Worm (Caenorhabditis elegans) whole organism, L2 larva: ENCODE data around the gene clec-139.

Experiments used
- C34F6.9 ChIP-seq: fragments of 150-350 bp; optimal IDR thresholded peaks from 2 replicates; lab custom pipeline; 2014; ENCODE audit warnings: missing biosample characterization, missing genetic modification characterization
- R02D3.7 ChIP-seq: fragments of 150-350 bp; optimal IDR thresholded peaks from 2 replicates; lab custom pipeline; 2014; ENCODE audit warnings: missing biosample characterization, missing genetic modification characterization
- alr-1 ChIP-seq: fragments of 150-350 bp; optimal IDR thresholded peaks from 2 replicates; lab custom pipeline; 2014; ENCODE audit warnings: missing biosample characterization, missing genetic modification characterization
- aly-2 ChIP-seq: fragments of 150-350 bp; optimal IDR thresholded peaks from 2 replicates; lab custom pipeline; 2014; ENCODE audit warnings: missing biosample characterization, missing genetic modification characterization
- ama-1 ChIP-seq: fragments of 150-350 bp; optimal IDR thresholded peaks from 2 replicates; lab custom pipeline; 2018; ENCODE audit warnings: inconsistent platforms
- ceh-16 ChIP-seq: fragments of 150-350 bp; optimal IDR thresholded peaks from 2 replicates; lab custom pipeline; 2014; ENCODE audit warnings: missing biosample characterization, missing genetic modification characterization
- ceh-82 ChIP-seq: fragments of 150-350 bp; optimal IDR thresholded peaks from 2 replicates; lab custom pipeline; 2014; ENCODE audit warnings: missing biosample characterization, missing genetic modification characterization
- egl-27 ChIP-seq: sonication (generic microtip); optimal IDR thresholded peaks from 3 replicates; lab custom pipeline; 2017; ENCODE audit warnings: missing biosample characterization, missing genetic modification reagents, missing genetic modification characterization
- elt-1 ChIP-seq: fragments of 150-350 bp; optimal IDR thresholded peaks from 2 replicates; lab custom pipeline; 2014; ENCODE audit warnings: missing biosample characterization, missing genetic modification characterization
- elt-3 ChIP-seq: sonication (generic microtip); optimal IDR thresholded peaks from 2 replicates; lab custom pipeline; 2017; ENCODE audit warnings: missing biosample characterization, missing genetic modification characterization
- fos-1 ChIP-seq: fragments of 150-350 bp; optimal IDR thresholded peaks from 2 replicates; lab custom pipeline; 2014; ENCODE audit warnings: missing biosample characterization, missing genetic modification characterization
- lin-11 ChIP-seq: fragments of 150-350 bp; sonication (generic microtip); optimal IDR thresholded peaks from 2 replicates; lab custom pipeline; 2014; ENCODE audit warnings: missing biosample characterization, missing genetic modification characterization, inconsistent platforms, mixed read lengths
- lin-13 ChIP-seq: fragments of 150-350 bp; optimal IDR thresholded peaks from 2 replicates; lab custom pipeline; 2014; ENCODE audit warnings: missing biosample characterization, missing genetic modification reagents, missing genetic modification characterization
- lin-39 ChIP-seq: fragments of 150-350 bp; optimal IDR thresholded peaks from 2 replicates; lab custom pipeline; 2014; ENCODE audit warnings: missing biosample characterization, missing genetic modification reagents, missing genetic modification characterization
- lsy-2 ChIP-seq, 2 experiments: fragments of 150-350 bp in 1 of 2; sonication (generic microtip) in 1 of 2; optimal IDR thresholded peaks; 2 replicates each; lab custom pipeline; 2014 to 2017; ENCODE audit warnings: missing biosample characterization in 2 of 2, missing genetic modification characterization in 2 of 2
- mab-5 ChIP-seq: fragments of 150-350 bp; optimal IDR thresholded peaks from 2 replicates; lab custom pipeline; 2014; ENCODE audit warnings: missing biosample characterization, missing genetic modification characterization
- mbf-1 ChIP-seq: sonication (generic microtip); optimal IDR thresholded peaks from 2 replicates; lab custom pipeline; 2017; ENCODE audit warnings: missing biosample characterization, missing genetic modification characterization
- mdl-1 ChIP-seq, 2 experiments: fragments of 150-350 bp in 1 of 2; sonication (generic microtip) in 1 of 2; optimal IDR thresholded peaks; 2 replicates each; lab custom pipeline; 2017; ENCODE audit warnings: missing biosample characterization in 2 of 2, missing genetic modification characterization in 2 of 2
- nhr-10 ChIP-seq: sonication (generic microtip); optimal IDR thresholded peaks from 2 replicates; lab custom pipeline; 2017; ENCODE audit warnings: missing biosample characterization, missing genetic modification characterization
- nhr-12 ChIP-seq: fragments of 150-350 bp; optimal IDR thresholded peaks from 2 replicates; lab custom pipeline; 2014; ENCODE audit warnings: missing biosample characterization, missing genetic modification characterization
- nhr-25 ChIP-seq: fragments of 150-350 bp; sonication (generic microtip); optimal IDR thresholded peaks from 3 replicates; lab custom pipeline; 2014; ENCODE audit warnings: missing biosample characterization, missing genetic modification characterization
- nhr-6 ChIP-seq: fragments of 150-350 bp; optimal IDR thresholded peaks from 2 replicates; lab custom pipeline; 2014; ENCODE audit warnings: missing biosample characterization, missing genetic modification characterization
- nhr-77 ChIP-seq: fragments of 150-350 bp; optimal IDR thresholded peaks from 2 replicates; lab custom pipeline; 2014; ENCODE audit warnings: missing biosample characterization, missing genetic modification characterization
- sem-4 ChIP-seq: fragments of 150-350 bp; optimal IDR thresholded peaks from 2 replicates; lab custom pipeline; 2014; ENCODE audit warnings: missing biosample characterization, missing genetic modification reagents, missing genetic modification characterization
- skn-1 ChIP-seq: sonication (generic microtip); optimal IDR thresholded peaks from 2 replicates; lab custom pipeline; 2017; ENCODE audit warnings: missing biosample characterization, missing genetic modification characterization
- sma-9 ChIP-seq, 2 experiments: fragments of 150-350 bp in 1 of 2; sonication (generic microtip) in 1 of 2; optimal IDR thresholded peaks; 2 replicates each; lab custom pipeline; 2014 to 2016; ENCODE audit warnings: missing genetic modification characterization in 2 of 2, mild to moderate bottlenecking in 1 of 2, missing biosample characterization in 1 of 2, missing compliant biosample characterization in 1 of 2, missing genetic modification reagents in 1 of 2, moderate library complexity in 1 of 2
- snpc-4 ChIP-seq: fragments of 150-350 bp; optimal IDR thresholded peaks from 2 replicates; lab custom pipeline; 2014; ENCODE audit warnings: missing biosample characterization, missing genetic modification characterization
- unc-55 ChIP-seq: fragments of 150-350 bp; sonication (generic microtip); optimal IDR thresholded peaks from 3 replicates; lab custom pipeline; 2014; ENCODE audit warnings: missing biosample characterization, missing genetic modification reagents, missing genetic modification characterization
- unc-62 ChIP-seq: fragments of 150-350 bp; optimal IDR thresholded peaks from 2 replicates; lab custom pipeline; 2014; ENCODE audit warnings: missing biosample characterization, missing genetic modification reagents, missing genetic modification characterization
- zag-1 ChIP-seq: fragments of 150-350 bp; optimal IDR thresholded peaks from 2 replicates; lab custom pipeline; 2014; ENCODE audit warnings: missing biosample characterization, missing genetic modification characterization
- ztf-1 ChIP-seq: fragments of 200-800 bp; sonication (Bioruptor generic); conservative IDR thresholded peaks from 2 replicates; pipeline ENCODE4 v1.3.6; 2022; ENCODE audit warnings: missing genetic modification characterization, missing compliant biosample characterization
- ztf-4 ChIP-seq: fragments of 150-350 bp; optimal IDR thresholded peaks from 2 replicates; lab custom pipeline; 2014; ENCODE audit warnings: missing biosample characterization, missing genetic modification characterization

Gene clec-139

ce11 chrII:4597441-4597840, 24.1 kb downstream of the clec-139 start:
- TF ChIP-seq snpc-4 (tag; lab: Kevin White, UChicago) (no peak), alr-1 (tag; lab: Kevin White, UChicago) (no peak), fos-1 (tag; lab: Kevin White, UChicago) (peak; percentile 84)

- TF ChIP-seq mbf-1 (tag; lab: Kevin White, UChicago), result no peak
- no peak for TF ChIP-seq ztf-1 (GFP tag; lab: Robert Waterston, UW)
- TF ChIP-seq nhr-25, result no peak
- TF ChIP-seq elt-1 (tag; lab: Kevin White, UChicago), result no peak
- no peak for TF ChIP-seq nhr-12 (tag; lab: Kevin White, UChicago)
- TF ChIP-seq unc-62, result no peak
- TF ChIP-seq sma-9 (GFP tag; optimal IDR thresholded peaks at IDR 0.05; lab: Kevin White, UChicago), result no peak
- no peak for TF ChIP-seq sma-9 (tag; optimal IDR thresholded peaks at IDR 0.05; lab: Kevin White, UChicago)
- no peak for TF ChIP-seq alr-1 (tag; lab: Kevin White, UChicago)
- no peak for TF ChIP-seq nhr-10
- TF ChIP-seq zag-1, result no peak
- no peak for TF ChIP-seq C34F6.9 (tag; lab: Kevin White, UChicago)
- no peak for TF ChIP-seq mdl-1 (tag; optimal IDR thresholded peaks at IDR 0.05; lab: Kevin White, UChicago)
- TF ChIP-seq egl-27 (tag; lab: Kevin White, UChicago), result no peak
- no peak for TF ChIP-seq R02D3.7 (tag; lab: Kevin White, UChicago)
- TF ChIP-seq aly-2 (tag; lab: Kevin White, UChicago), result no peak
- no peak for TF ChIP-seq skn-1 (tag; lab: Kevin White, UChicago)
Measured at ce11 chrII:4590660-4591059, 30.9 kb downstream of the clec-139 start.

DNA sequence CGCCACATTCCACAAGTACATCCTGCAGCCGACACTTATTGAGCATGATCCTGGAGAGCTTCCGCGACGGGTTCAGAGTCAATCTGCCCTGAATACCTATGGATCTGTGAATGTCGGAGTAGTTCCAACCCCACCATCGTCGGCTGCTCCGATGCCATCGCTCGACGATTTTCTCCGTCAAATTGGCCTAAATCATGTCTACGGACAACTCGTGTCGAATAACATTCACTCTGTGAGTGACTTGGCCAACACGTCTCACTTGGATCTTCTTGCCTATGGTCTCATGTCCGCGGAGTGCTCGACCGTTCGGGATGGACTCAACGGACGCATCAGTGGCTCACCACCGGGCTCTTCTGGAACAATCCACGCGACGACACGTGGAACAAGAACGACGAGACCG, 31.5 kb downstream of the clec-139 start:
- TF ChIP-seq fos-1 (tag; lab: Kevin White, UChicago) (no peak), ama-1 (no peak), ceh-16 (tag; lab: Kevin White, UChicago) (no peak), nhr-6 (tag; lab: Kevin White, UChicago) (no peak), egl-27 (tag; lab: Kevin White, UChicago) (no peak), unc-62 (no peak), lsy-2 (tag; optimal IDR thresholded peaks at IDR 0.05; lab: Kevin White, UChicago) (no peak), elt-3 (tag; lab: Kevin White, UChicago) (no peak), lin-13 (GFP tag; lab: Kevin White, UChicago) (no peak), nhr-77 (tag; lab: Kevin White, UChicago) (no peak), lin-39 (tag; lab: Kevin White, UChicago) (no peak), mdl-1 (tag; optimal IDR thresholded peaks at IDR 0.05; lab: Kevin White, UChicago) (no peak), unc-55 (GFP tag; lab: Kevin White, UChicago) (no peak), lin-11 (tag; lab: Kevin White, UChicago) (no peak)

ce11 chrII:4585327-4585726, 36.2 kb downstream of the clec-139 start:
- TF ChIP-seq egl-27 (tag; lab: Kevin White, UChicago), result no peak
- TF ChIP-seq mab-5, result no peak
- no peak for TF ChIP-seq lin-39 (tag; lab: Kevin White, UChicago)
- no peak for TF ChIP-seq ama-1
- TF ChIP-seq skn-1 (tag; lab: Kevin White, UChicago), result no peak
- TF ChIP-seq R02D3.7 (tag; lab: Kevin White, UChicago), result no peak
- no peak for TF ChIP-seq ztf-4 (tag; lab: Kevin White, UChicago)
- no peak for TF ChIP-seq ceh-82 (tag; lab: Kevin White, UChicago)
- TF ChIP-seq unc-62, result no peak

- TF ChIP-seq sem-4 (tag; lab: Kevin White, UChicago) (peak; percentile 41), R02D3.7 (tag; lab: Kevin White, UChicago) (no peak)
- TF ChIP-seq, all 48 proteins: peak for 1
Measured at ce11 chrII:4584313-4584712, 37.2 kb downstream of the clec-139 start.
